Worm (Caenorhabditis elegans) whole organism, L3 larva: Measurements from ENCODE around the gene txt-1.

Experiments
- ZK546.5 ChIP-seq: sonication (generic microtip); optimal IDR thresholded peaks from 2 replicates; lab custom pipeline; 2017; ENCODE audit warnings: missing biosample characterization, missing genetic modification characterization
- elt-2 ChIP-seq: sonication (generic microtip); optimal IDR thresholded peaks from 2 replicates; lab custom pipeline; 2016; ENCODE audit warnings: missing genetic modification reagents, mild to moderate bottlenecking, missing genetic modification characterization, missing compliant biosample characterization
- hmg-11 ChIP-seq: sonication (generic microtip); optimal IDR thresholded peaks from 2 replicates; lab custom pipeline; 2016; ENCODE audit warnings: missing genetic modification characterization, missing compliant biosample characterization
- lin-15B ChIP-seq: fragments of 150-350 bp; optimal IDR thresholded peaks from 2 replicates; lab custom pipeline; 2014; ENCODE audit warnings: missing biosample characterization, missing genetic modification characterization
- lin-39 ChIP-seq: fragments of 150-350 bp; optimal IDR thresholded peaks from 2 replicates; lab custom pipeline; 2018; ENCODE audit warnings: missing biosample characterization, missing genetic modification reagents, missing genetic modification characterization
- nhr-237 ChIP-seq: fragments of 150-350 bp; optimal IDR thresholded peaks from 2 replicates; lab custom pipeline; 2014; ENCODE audit warnings: missing biosample characterization, missing genetic modification characterization
- nhr-25 ChIP-seq: sonication (generic microtip); optimal IDR thresholded peaks from 2 replicates; lab custom pipeline; 2017; ENCODE audit warnings: missing biosample characterization, missing genetic modification characterization
- nhr-28 ChIP-seq: fragments of 150-350 bp; optimal IDR thresholded peaks from 2 replicates; lab custom pipeline; 2014; ENCODE audit warnings: missing biosample characterization, missing genetic modification characterization
- pha-4 ChIP-seq: fragments of 150-350 bp; optimal IDR thresholded peaks from 2 replicates; lab custom pipeline; 2014; ENCODE audit warnings: missing biosample characterization, missing genetic modification reagents, missing genetic modification characterization
- pqm-1 ChIP-seq: fragments of 150-350 bp; optimal IDR thresholded peaks from 2 replicates; lab custom pipeline; 2017; ENCODE audit warnings: missing biosample characterization, missing genetic modification characterization, inconsistent platforms
- tbx-2 ChIP-seq: sonication (generic microtip); optimal IDR thresholded peaks from 2 replicates; lab custom pipeline; 2016; ENCODE audit warnings: mild to moderate bottlenecking, missing genetic modification characterization, missing compliant biosample characterization

The txt-1 gene

ce11 chrII:155904-156303, 49.9 kb downstream of the txt-1 start, which contains the start of gene mrpl-28 (continued):
- TF ChIP-seq hmg-11 (tag; lab: Kevin White, UChicago): peak; percentile 92
- TF ChIP-seq lin-39 (tag; lab: Kevin White, UChicago): peak; percentile 85
- peak; percentile 99 for TF ChIP-seq pha-4
- TF ChIP-seq elt-2 (tag; lab: Kevin White, UChicago): peak; percentile 66
- TF ChIP-seq ZK546.5 (tag; lab: Kevin White, UChicago): no peak
- no peak for TF ChIP-seq nhr-237 (tag; lab: Kevin White, UChicago)
- no peak for TF ChIP-seq nhr-28
- TF ChIP-seq lin-15B (tag; lab: Kevin White, UChicago): peak; percentile 98
- peak; percentile 89 for TF ChIP-seq nhr-25
- peak; percentile 38 for TF ChIP-seq pqm-1
- peak; percentile 77 for TF ChIP-seq tbx-2 (tag; lab: Kevin White, UChicago)
- TF ChIP-seq, all 47 proteins: peak for 22
